Worm (Caenorhabditis elegans): Measurements from ENCODE around the gene H03G16.7.

ce11 chrX:15069242-15069641, 13.4 kb upstream of the H03G16.7 start, which contains the start of gene mam-6:
- no peak for TF ChIP-seq dpl-1 (GFP tag; optimal IDR thresholded peaks at IDR 0.05)
- TF ChIP-seq jun-1 (tag; optimal IDR thresholded peaks at IDR 0.05): no peak
- no peak for TF ChIP-seq unc-62 (GFP tag; optimal IDR thresholded peaks at IDR 0.05)
- no peak for TF ChIP-seq irx-1 (tag; optimal IDR thresholded peaks at IDR 0.05)
- no peak for TF ChIP-seq lsy-2 (tag; optimal IDR thresholded peaks at IDR 0.05)
- TF ChIP-seq nhr-237 (tag; optimal IDR thresholded peaks at IDR 0.05): no peak

Measured in whole organism, L1 larva.